Fruit fly (Drosophila melanogaster): ENCODE results near the gene Ibf2.

The Ibf2 gene

dm6 chr3R:9246879-9247621 lies 11.3 kb downstream of the Ibf2 start (continued):
- no peak for TF ChIP-seq CG14860 (GFP tag; IDR thresholded peaks at IDR 0.05; ENCODE audit: partially characterized antibody)
- TF ChIP-seq Mrtf (GFP tag; IDR thresholded peaks at IDR 0.05): no peak
- TF ChIP-seq CG1832 (GFP tag; optimal IDR thresholded peaks at IDR 0.05): no peak
- TF ChIP-seq Optix (GFP tag; IDR thresholded peaks at IDR 0.05): no peak
- TF ChIP-seq CG4854 (GFP tag; optimal IDR thresholded peaks at IDR 0.05): peak; percentile 5
- TF ChIP-seq CG6654 (GFP tag; optimal IDR thresholded peaks at IDR 0.05): peak; percentile 25
- peak; percentile 46 for TF ChIP-seq Ptx1 (GFP tag; IDR thresholded peaks at IDR 0.05)
- no peak for TF ChIP-seq B-H1 (GFP tag; IDR thresholded peaks at IDR 0.05)
- peak; percentile 31 for TF ChIP-seq CG2120 (GFP tag; optimal IDR thresholded peaks at IDR 0.05)
- peak; percentile 85 for TF ChIP-seq CG15601 (tag; optimal IDR thresholded peaks at IDR 0.05)
- TF ChIP-seq HLH4C (GFP tag; IDR thresholded peaks at IDR 0.05; ENCODE audit: partially characterized antibody): no peak
- TF ChIP-seq odd (GFP tag; optimal IDR thresholded peaks at IDR 0.05): peak; percentile 52
- TF ChIP-seq CG9727 (GFP tag; optimal IDR thresholded peaks at IDR 0.05): peak; percentile 59
- no peak for TF ChIP-seq crc (GFP tag; optimal IDR thresholded peaks at IDR 0.05)
- TF ChIP-seq cg (GFP tag; optimal IDR thresholded peaks at IDR 0.05): no peak
- peak; percentile 63 for TF ChIP-seq Drgx (GFP tag; IDR thresholded peaks at IDR 0.05)
- no peak for TF ChIP-seq CG3726 (GFP tag; IDR thresholded peaks at IDR 0.05)
- TF ChIP-seq D (optimal IDR thresholded peaks at IDR 0.05): no peak
- TF ChIP-seq D (GFP tag; optimal IDR thresholded peaks at IDR 0.05): peak; percentile 78
- TF ChIP-seq CG17385 (GFP tag; optimal IDR thresholded peaks at IDR 0.05): peak; percentile 59
- TF ChIP-seq CG12659 (GFP tag; optimal IDR thresholded peaks at IDR 0.05): peak; percentile 23
- TF ChIP-seq CG17912 (GFP tag; optimal IDR thresholded peaks at IDR 0.05): no peak
- peak; percentile 24 for TF ChIP-seq pho (GFP tag; optimal IDR thresholded peaks at IDR 0.05)
- no peak for TF ChIP-seq prd (optimal IDR thresholded peaks at IDR 0.05)
- TF ChIP-seq prd (GFP tag; IDR thresholded peaks at IDR 0.05): peak; percentile 73
- peak; percentile 28 for TF ChIP-seq CG5245 (GFP tag; optimal IDR thresholded peaks at IDR 0.05)
- TF ChIP-seq CG10274 (GFP tag; optimal IDR thresholded peaks at IDR 0.05): no peak
- TF ChIP-seq CG2712 (tag; optimal IDR thresholded peaks at IDR 0.05): peak; percentile 86
- no peak for TF ChIP-seq CG6765 (GFP tag; optimal IDR thresholded peaks at IDR 0.05)
- no peak for TF ChIP-seq CG10959 (GFP tag; IDR thresholded peaks at IDR 0.05)
- peak; percentile 85 for TF ChIP-seq gsb-n (tag; optimal IDR thresholded peaks at IDR 0.05)
- TF ChIP-seq Dp (GFP tag; optimal IDR thresholded peaks at IDR 0.05): no peak
- peak; percentile 1 for TF ChIP-seq Dek (tag; optimal IDR thresholded peaks at IDR 0.05)
- no peak for TF ChIP-seq CG7745 (tag; optimal IDR thresholded peaks at IDR 0.05)
- TF ChIP-seq Ets97D (GFP tag; optimal IDR thresholded peaks at IDR 0.05): no peak
- TF ChIP-seq HLHmδ (GFP tag; optimal IDR thresholded peaks at IDR 0.05): no peak
- TF ChIP-seq CG4282 (GFP tag; optimal IDR thresholded peaks at IDR 0.05): no peak
- peak; percentile 50 for TF ChIP-seq CG9437 (GFP tag; optimal IDR thresholded peaks at IDR 0.05)
- TF ChIP-seq CG17612 (GFP tag; IDR thresholded peaks at IDR 0.05): no peak
- TF ChIP-seq Poxn (GFP tag; IDR thresholded peaks at IDR 0.05): no peak
- TF ChIP-seq Lhr (GFP tag; optimal IDR thresholded peaks at IDR 0.05): peak; percentile 36
- peak; percentile 83 for TF ChIP-seq CG31441 (GFP tag; IDR thresholded peaks at IDR 0.05)
- 0 out of 2 replicates have a peak, but pooled peaks have one; percentile 47 for TF ChIP-seq Rx (GFP tag; IDR thresholded peaks at IDR 0.05)
- TF ChIP-seq CG17829 (tag; optimal IDR thresholded peaks at IDR 0.05): peak; percentile 82
- peak; percentile 43 for TF ChIP-seq CG10209 (GFP tag; optimal IDR thresholded peaks at IDR 0.05)
- peak; percentile 37; the same call in 1 of the 3 replicates for TF ChIP-seq ken (GFP tag; IDR thresholded peaks at IDR 0.05)
- no peak for TF ChIP-seq CG3281 (GFP tag; optimal IDR thresholded peaks at IDR 0.05)
- TF ChIP-seq CG6683 (GFP tag; optimal IDR thresholded peaks at IDR 0.05): peak; percentile 23
- TF ChIP-seq HHEX (GFP tag; optimal IDR thresholded peaks at IDR 0.05): peak; percentile 14
- peak; percentile 54 for TF ChIP-seq CG7271 (tag; optimal IDR thresholded peaks at IDR 0.05)

All from whole organism, embryonic.